Fruit fly (Drosophila melanogaster): ENCODE data around the gene Reepl1.
A peak's percentile ranks its signal among the peaks of the same experiment; 100 is the strongest.

Reepl1 gene

dm6 chrX:11576540-11576939 is 4.0 kb downstream of the Reepl1 start, which contains the start of gene CG11695 (continued):
- TF ChIP-seq CG6792 (GFP tag; optimal IDR thresholded peaks at IDR 0.05) = peak; percentile 58
- TF ChIP-seq topi (GFP tag; optimal IDR thresholded peaks at IDR 0.05) = peak; percentile 57
- TF ChIP-seq CG6808 (GFP tag; optimal IDR thresholded peaks at IDR 0.05) = peak; percentile 70
- peak; percentile 77 for TF ChIP-seq fkh (GFP tag; optimal IDR thresholded peaks at IDR 0.05)
- TF ChIP-seq fd59A (GFP tag; optimal IDR thresholded peaks at IDR 0.05) = peak; percentile 53
- TF ChIP-seq CG11902 (GFP tag; optimal IDR thresholded peaks at IDR 0.05) = peak; percentile 48
- TF ChIP-seq CG34406 (GFP tag; optimal IDR thresholded peaks at IDR 0.05) = peak; percentile 51
- peak; percentile 30 for TF ChIP-seq Ets21C (GFP tag; optimal IDR thresholded peaks at IDR 0.05)
- TF ChIP-seq CG10669 (GFP tag; optimal IDR thresholded peaks at IDR 0.05) = peak; percentile 62
- peak; percentile 62; the same call in 2 of the 3 replicates for TF ChIP-seq eg (GFP tag; IDR thresholded peaks at IDR 0.05)
- no peak for TF ChIP-seq Eip93F (GFP tag; optimal IDR thresholded peaks at IDR 0.05)
- TF ChIP-seq CG32006 (GFP tag; optimal IDR thresholded peaks at IDR 0.05) = peak; percentile 74
- no peak for TF ChIP-seq CG4318 (GFP tag; optimal IDR thresholded peaks at IDR 0.05)
- TF ChIP-seq CG7368 (GFP tag; optimal IDR thresholded peaks at IDR 0.05) = peak; percentile 49
- TF ChIP-seq Sox14 (GFP tag; optimal IDR thresholded peaks at IDR 0.05) = peak; percentile 68
- TF ChIP-seq CG11294 (GFP tag; IDR thresholded peaks at IDR 0.05) = peak; percentile 58
- TF ChIP-seq Hr39 (GFP tag; optimal IDR thresholded peaks at IDR 0.05) = peak; percentile 64

DNA sequence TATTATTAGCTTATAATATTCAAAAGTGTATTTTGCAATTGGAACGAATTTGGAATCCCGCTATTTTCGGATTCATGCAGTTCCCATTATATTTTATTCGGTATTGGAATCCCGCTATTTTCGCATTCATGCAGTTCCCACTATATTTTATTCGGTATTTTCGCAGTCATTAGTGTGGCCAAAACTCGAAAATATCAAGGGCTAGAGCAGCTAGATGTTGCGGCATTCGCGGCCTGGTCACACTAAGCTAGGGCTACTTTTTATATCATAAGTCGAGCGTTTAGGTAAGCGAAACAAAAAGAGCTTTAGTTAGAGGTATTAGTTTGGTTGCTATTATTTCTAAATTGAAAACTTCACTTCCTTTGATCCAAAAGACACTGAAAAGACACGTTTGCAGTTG is 6.3 kb downstream of the Reepl1 start:
- TF ChIP-seq eg (GFP tag; IDR thresholded peaks at IDR 0.05) (0 out of 3 replicates have a peak, but pooled peaks have one; percentile 19), Eip78C (GFP tag) (peak; percentile 31), Sox14 (GFP tag; optimal IDR thresholded peaks at IDR 0.05) (no peak)

DNA sequence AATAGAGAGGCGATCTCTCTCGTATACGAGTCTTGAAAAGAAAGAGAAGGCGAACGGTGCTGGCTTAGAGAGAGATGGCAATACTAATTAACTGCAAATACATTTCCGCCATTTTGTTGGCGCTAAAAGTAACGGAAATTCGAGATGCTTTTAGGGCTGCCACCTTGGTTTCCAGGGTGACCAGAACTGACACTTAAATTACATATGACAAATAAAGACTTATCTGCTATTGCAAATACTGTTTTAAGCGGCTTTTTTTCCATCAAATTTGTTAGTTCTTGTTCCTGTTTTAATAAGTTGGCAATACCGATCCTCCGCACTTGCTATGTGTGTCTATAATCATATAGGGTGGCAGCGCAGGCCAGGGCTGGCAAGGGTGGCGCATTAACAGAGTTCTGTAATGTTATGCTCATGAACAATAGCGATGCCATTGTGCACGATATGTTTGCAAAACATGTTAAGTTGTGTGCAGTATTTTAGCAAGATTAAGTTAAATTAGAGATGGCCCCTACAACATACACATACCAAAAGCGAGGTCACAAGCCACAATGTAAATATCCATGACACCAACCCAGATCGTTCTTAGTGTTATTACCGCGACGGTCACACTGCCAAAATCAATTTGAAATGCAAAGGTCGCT is 7.8 kb downstream of the Reepl1 start, which contains the start of gene nod:
Gene nod, plus strand, starts transcription at position 573 of the 641 bp plus-strand sequence.
- peak; percentile 45 for TF ChIP-seq CG3032 (tag; optimal IDR thresholded peaks at IDR 0.05)
- 0 out of 2 replicates have a peak, but pooled peaks have one; percentile 33 for TF ChIP-seq CG15336 (GFP tag; IDR thresholded peaks at IDR 0.05)
- TF ChIP-seq CG32006 (GFP tag; optimal IDR thresholded peaks at IDR 0.05) = no peak
- TF ChIP-seq CG3919 (GFP tag; optimal IDR thresholded peaks at IDR 0.05) = peak; percentile 47
- no peak for TF ChIP-seq salr (GFP tag; optimal IDR thresholded peaks at IDR 0.05)
- peak; percentile 52 for TF ChIP-seq Hr4 (GFP tag; optimal IDR thresholded peaks at IDR 0.05)
- peak; percentile 38 for TF ChIP-seq CG7368 (GFP tag; optimal IDR thresholded peaks at IDR 0.05)
- no peak for TF ChIP-seq ss (GFP tag; optimal IDR thresholded peaks at IDR 0.05)
- peak; percentile 4 for TF ChIP-seq CG11902 (GFP tag; optimal IDR thresholded peaks at IDR 0.05)
- no peak for TF ChIP-seq Sox102F (GFP tag; optimal IDR thresholded peaks at IDR 0.05)
- TF ChIP-seq CG8319 (GFP tag; optimal IDR thresholded peaks at IDR 0.05) = peak; percentile 45
- peak; percentile 27 for TF ChIP-seq dac (GFP tag; optimal IDR thresholded peaks at IDR 0.05)
- TF ChIP-seq cyc (GFP tag; optimal IDR thresholded peaks at IDR 0.05) = peak; percentile 47
- no peak for TF ChIP-seq CG16779 (tag; optimal IDR thresholded peaks at IDR 0.05)
- TF ChIP-seq fd85E (GFP tag; optimal IDR thresholded peaks at IDR 0.05) = no peak
- TF ChIP-seq topi (GFP tag; optimal IDR thresholded peaks at IDR 0.05) = peak; percentile 68
- no peak for TF ChIP-seq CG9139 (GFP tag; optimal IDR thresholded peaks at IDR 0.05)
- TF ChIP-seq Eip78C (GFP tag) = peak; percentile 80
- no peak for TF ChIP-seq spab (GFP tag; optimal IDR thresholded peaks at IDR 0.05)
- TF ChIP-seq net (GFP tag; optimal IDR thresholded peaks at IDR 0.05) = peak; percentile 53
- TF ChIP-seq OdsH (GFP tag; optimal IDR thresholded peaks at IDR 0.05) = peak; percentile 69
- no peak for TF ChIP-seq CG6276 (GFP tag; optimal IDR thresholded peaks at IDR 0.05)
- TF ChIP-seq Hr39 (GFP tag; optimal IDR thresholded peaks at IDR 0.05) = peak; percentile 71
- no peak for TF ChIP-seq Eip93F (GFP tag; optimal IDR thresholded peaks at IDR 0.05)
- TF ChIP-seq CG11762 (GFP tag; optimal IDR thresholded peaks at IDR 0.05; ENCODE audit: insufficient read depth) = peak; percentile 39
- TF ChIP-seq CG34406 (GFP tag; optimal IDR thresholded peaks at IDR 0.05) = peak; percentile 55
- peak; percentile 25 for TF ChIP-seq CG8632 (GFP tag; optimal IDR thresholded peaks at IDR 0.05)
- TF ChIP-seq Hr38 (GFP tag; optimal IDR thresholded peaks at IDR 0.05) = no peak
- no peak for TF ChIP-seq dsx (GFP tag; optimal IDR thresholded peaks at IDR 0.05; ENCODE audit: poor library complexity, severe bottlenecking)
- peak; percentile 52 for TF ChIP-seq Ets21C (GFP tag; optimal IDR thresholded peaks at IDR 0.05)
- TF ChIP-seq lz (GFP tag; optimal IDR thresholded peaks at IDR 0.05) = peak; percentile 62
- TF ChIP-seq eg (GFP tag; IDR thresholded peaks at IDR 0.05) = peak; percentile 39; the same call in 1 of the 3 replicates
- no peak for TF ChIP-seq Blimp-1 (GFP tag; optimal IDR thresholded peaks at IDR 0.05)
- TF ChIP-seq CG10631 (GFP tag; optimal IDR thresholded peaks at IDR 0.05) = peak; percentile 55
- TF ChIP-seq CG1621 (tag; optimal IDR thresholded peaks at IDR 0.05) = peak; percentile 7
- TF ChIP-seq Gug (GFP tag; IDR thresholded peaks at IDR 0.05) = no peak
- no peak for TF ChIP-seq vri (GFP tag; optimal IDR thresholded peaks at IDR 0.05)

Measured in whole organism, prepupa.